Fruit fly (Drosophila melanogaster): ENCODE measurements around the gene CG14323.
A peak's percentile ranks its signal among the peaks of the same experiment; 100 is the strongest.

Gene CG14323

dm6 chr3R:17666061-17666796, 44.3 kb upstream of the CG14323 start:
- no peak for TF ChIP-seq CG7045 (GFP tag; optimal IDR thresholded peaks at IDR 0.05)
- TF ChIP-seq Crg-1 (GFP tag; optimal IDR thresholded peaks at IDR 0.05): no peak
- TF ChIP-seq Hr96 (GFP tag; optimal IDR thresholded peaks at IDR 0.05): no peak
- TF ChIP-seq CG12768 (GFP tag; optimal IDR thresholded peaks at IDR 0.05): no peak
- TF ChIP-seq CG11617 (GFP tag; optimal IDR thresholded peaks at IDR 0.05): no peak
- TF ChIP-seq cnc (optimal IDR thresholded peaks at IDR 0.05): no peak
- no peak for TF ChIP-seq pad (GFP tag; optimal IDR thresholded peaks at IDR 0.05)
- no peak for TF ChIP-seq kay (GFP tag; ENCODE audit: borderline replicate concordance)
- no peak for TF ChIP-seq ovo (GFP tag; optimal IDR thresholded peaks at IDR 0.05)
- TF ChIP-seq bab1 (GFP tag; optimal IDR thresholded peaks at IDR 0.05): no peak
- TF ChIP-seq cic (GFP tag; optimal IDR thresholded peaks at IDR 0.05): no peak
- no peak for TF ChIP-seq Clk (GFP tag; optimal IDR thresholded peaks at IDR 0.05)

- TF ChIP-seq tj (GFP tag; optimal IDR thresholded peaks at IDR 0.05): peak; percentile 70
- TF ChIP-seq toe (GFP tag; optimal IDR thresholded peaks at IDR 0.05): no peak
- TF ChIP-seq bab1 (GFP tag; optimal IDR thresholded peaks at IDR 0.05): peak; percentile 17
These were observed 35.0 kb upstream of the CG14323 start for dm6 chr3R:17656923-17657322.

- TF ChIP-seq bab1 (GFP tag; optimal IDR thresholded peaks at IDR 0.05): no peak
- no peak for TF ChIP-seq CG1620 (GFP tag; optimal IDR thresholded peaks at IDR 0.05)
- no peak for TF ChIP-seq kay (GFP tag; ENCODE audit: borderline replicate concordance)
- TF ChIP-seq Mnt (GFP tag; optimal IDR thresholded peaks at IDR 0.05): no peak
- TF ChIP-seq cnc (optimal IDR thresholded peaks at IDR 0.05): no peak
- TF ChIP-seq Clk (GFP tag; optimal IDR thresholded peaks at IDR 0.05): no peak
- no peak for TF ChIP-seq CG7045 (GFP tag; optimal IDR thresholded peaks at IDR 0.05)
- no peak for TF ChIP-seq Crg-1 (GFP tag; optimal IDR thresholded peaks at IDR 0.05)
- no peak for TF ChIP-seq toe (GFP tag; optimal IDR thresholded peaks at IDR 0.05)
- TF ChIP-seq CG7101 (tag; optimal IDR thresholded peaks at IDR 0.05): no peak
These were observed 33.1 kb upstream of the CG14323 start for dm6 chr3R:17655040-17655439.

dm6 chr3R:17653879-17654278, 32.0 kb upstream of the CG14323 start:
- TF ChIP-seq kay (GFP tag; ENCODE audit: borderline replicate concordance): no peak
- TF ChIP-seq bab1 (GFP tag; optimal IDR thresholded peaks at IDR 0.05): no peak

dm6 chr3R:17647444-17647843, 25.5 kb upstream of the CG14323 start, which contains the start of gene CG14322:
TSS of gene CG14322 (plus strand) at chr3R:17647679.
- TF ChIP-seq toe (GFP tag; optimal IDR thresholded peaks at IDR 0.05): peak; percentile 30
- no peak for TF ChIP-seq pad (GFP tag; optimal IDR thresholded peaks at IDR 0.05)
- TF ChIP-seq CG14711 (tag; optimal IDR thresholded peaks at IDR 0.05): peak; percentile 10
- peak; percentile 19 for TF ChIP-seq bab1 (GFP tag; optimal IDR thresholded peaks at IDR 0.05)
- no peak for TF ChIP-seq kay (GFP tag; ENCODE audit: borderline replicate concordance)
- TF ChIP-seq CG11617 (GFP tag; optimal IDR thresholded peaks at IDR 0.05): no peak

- TF ChIP-seq CG1620 (GFP tag; optimal IDR thresholded peaks at IDR 0.05) (no peak), bab1 (GFP tag; optimal IDR thresholded peaks at IDR 0.05) (peak; percentile 22)
These were observed 24.5 kb upstream of the CG14323 start for dm6 chr3R:17646102-17647050.

dm6 chr3R:17645239-17645638, 23.3 kb upstream of the CG14323 start:
- TF ChIP-seq tj (GFP tag; optimal IDR thresholded peaks at IDR 0.05) (peak; percentile 50), bab1 (GFP tag; optimal IDR thresholded peaks at IDR 0.05) (peak; percentile 41), cnc (optimal IDR thresholded peaks at IDR 0.05) (no peak), kay (GFP tag; ENCODE audit: borderline replicate concordance) (peak; percentile 82)

- TF ChIP-seq CG33017 (tag; optimal IDR thresholded peaks at IDR 0.05): no peak
- TF ChIP-seq cic (GFP tag; optimal IDR thresholded peaks at IDR 0.05): no peak
- TF ChIP-seq CG7101 (tag; optimal IDR thresholded peaks at IDR 0.05): no peak
- no peak for TF ChIP-seq ovo (GFP tag; optimal IDR thresholded peaks at IDR 0.05)
- no peak for TF ChIP-seq Crg-1 (GFP tag; optimal IDR thresholded peaks at IDR 0.05)
These were observed 22.1 kb upstream of the CG14323 start for dm6 chr3R:17644019-17644418.

Data from whole organism, adult.